Fruit fly (Drosophila melanogaster) whole organism, prepupa: ENCODE data around the gene prtp.

Experiments used
- CG10669 ChIP-seq: fragments of 200-800 bp; sonication (Bioruptor generic); optimal IDR thresholded peaks from 3 replicates; lab custom pipeline; 2018; ENCODE audit warnings: missing biosample characterization, mild to moderate bottlenecking, missing genetic modification characterization, moderate library complexity
- CG11294 ChIP-seq: fragments of 200-800 bp; sonication (Bioruptor generic); IDR thresholded peaks from 2 replicates; pipeline ENCODE4 v1.3.6; 2022; ENCODE audit warnings: missing biosample characterization, missing genetic modification characterization
- CG11762 ChIP-seq: fragments of 200-800 bp; sonication (Bioruptor generic); optimal IDR thresholded peaks from 3 replicates; lab custom pipeline; 2016; ENCODE audit warnings: missing biosample characterization, missing genetic modification characterization; ENCODE audit not compliant: insufficient read depth
- CG11902 ChIP-seq: fragments of 200-800 bp; sonication (Bioruptor generic); optimal IDR thresholded peaks from 3 replicates; lab custom pipeline; 2016; ENCODE audit warnings: missing biosample characterization, missing genetic modification characterization
- CG15336 ChIP-seq: fragments of 200-800 bp; sonication (Bioruptor generic); IDR thresholded peaks from 2 replicates; pipeline ENCODE4 v1.3.6; 2022; ENCODE audit warnings: missing biosample characterization, missing genetic modification characterization
- CG1621 ChIP-seq: fragments of 200-800 bp; sonication (Bioruptor generic); optimal IDR thresholded peaks from 3 replicates; lab custom pipeline; 2018; ENCODE audit warnings: missing biosample characterization, mild to moderate bottlenecking, missing genetic modification characterization
- CG16779 ChIP-seq: fragments of 200-800 bp; sonication (Bioruptor generic); optimal IDR thresholded peaks from 3 replicates; lab custom pipeline; 2017; ENCODE audit warnings: missing biosample characterization, mild to moderate bottlenecking, missing genetic modification characterization
- CG3032 ChIP-seq: fragments of 200-800 bp; optimal IDR thresholded peaks from 2 replicates; lab custom pipeline; 2019; ENCODE audit warnings: missing biosample characterization, mild to moderate bottlenecking, missing genetic modification characterization, moderate library complexity
- CG31627 ChIP-seq: fragments of 200-800 bp; sonication (Bioruptor generic); optimal IDR thresholded peaks from 3 replicates; lab custom pipeline; 2016; ENCODE audit warnings: missing biosample characterization, missing genetic modification characterization
- CG34406 ChIP-seq: fragments of 200-800 bp; sonication (Bioruptor generic); optimal IDR thresholded peaks from 3 replicates; lab custom pipeline; 2016; ENCODE audit warnings: missing biosample characterization, missing genetic modification characterization
- CG3919 ChIP-seq: fragments of 200-800 bp; sonication (Bioruptor generic); optimal IDR thresholded peaks from 3 replicates; lab custom pipeline; 2016; ENCODE audit warnings: missing biosample characterization, missing genetic modification characterization
- CG6276 ChIP-seq: fragments of 200-800 bp; sonication (Bioruptor generic); optimal IDR thresholded peaks from 2 replicates; lab custom pipeline; 2017; ENCODE audit warnings: missing biosample characterization, mild to moderate bottlenecking, missing genetic modification characterization
- CG6808 ChIP-seq: fragments of 200-800 bp; sonication (Bioruptor generic); optimal IDR thresholded peaks from 3 replicates; lab custom pipeline; 2017; ENCODE audit warnings: missing biosample characterization, missing genetic modification characterization, mild to moderate bottlenecking, moderate library complexity, missing genetic modification reagents
- CG8119 ChIP-seq: fragments of 200-800 bp; sonication (Bioruptor generic); IDR thresholded peaks from 3 replicates; pipeline ENCODE4 v1.3.6; 2022; ENCODE audit warnings: missing biosample characterization, missing genetic modification characterization
- CG8319 ChIP-seq: fragments of 200-800 bp; sonication (Bioruptor generic); optimal IDR thresholded peaks from 3 replicates; lab custom pipeline; 2016; ENCODE audit warnings: missing biosample characterization, missing genetic modification characterization
- CG8632 ChIP-seq: fragments of 200-800 bp; sonication (Bioruptor generic); optimal IDR thresholded peaks from 3 replicates; lab custom pipeline; 2016; ENCODE audit warnings: missing biosample characterization, missing genetic modification characterization
- CG9139 ChIP-seq: fragments of 200-800 bp; sonication (Bioruptor generic); optimal IDR thresholded peaks from 3 replicates; lab custom pipeline; 2017; ENCODE audit warnings: missing biosample characterization, mild to moderate bottlenecking, missing genetic modification characterization
- Eip75B ChIP-seq: fragments of 200-800 bp; sonication (Bioruptor generic); optimal IDR thresholded peaks from 3 replicates; lab custom pipeline; 2016; ENCODE audit warnings: missing biosample characterization, missing genetic modification characterization
- Eip78C ChIP-seq: fragments of 200-800 bp; sonication (Bioruptor generic); peaks from one replicate; lab custom pipeline; 2016; ENCODE audit warnings: missing biosample characterization, missing genetic modification characterization
- Eip93F ChIP-seq: fragments of 200-800 bp; sonication (Bioruptor generic); optimal IDR thresholded peaks from 2 replicates; lab custom pipeline; 2016; ENCODE audit warnings: missing biosample characterization, mild to moderate bottlenecking, missing genetic modification characterization
- Ets21C ChIP-seq: fragments of 200-800 bp; sonication (Bioruptor generic); optimal IDR thresholded peaks from 3 replicates; lab custom pipeline; 2016; ENCODE audit warnings: missing biosample characterization, missing genetic modification characterization
- Ets96B ChIP-seq: fragments of 200-800 bp; optimal IDR thresholded peaks from 2 replicates; lab custom pipeline; 2019; ENCODE audit warnings: missing biosample characterization, mild to moderate bottlenecking, missing genetic modification characterization, moderate library complexity
- Gug ChIP-seq: fragments of 200-800 bp; sonication (Bioruptor generic); IDR thresholded peaks from 2 replicates; pipeline ENCODE4 v1.3.6; 2022; ENCODE audit warnings: missing biosample characterization, missing genetic modification characterization
- Hr38 ChIP-seq: sonication (Bioruptor generic); optimal IDR thresholded peaks from 2 replicates; lab custom pipeline; 2016; ENCODE audit warnings: missing biosample characterization, missing genetic modification characterization
- Hr39 ChIP-seq: fragments of 200-800 bp; sonication (Bioruptor generic); optimal IDR thresholded peaks from 2 replicates; lab custom pipeline; 2016; ENCODE audit warnings: missing biosample characterization, missing genetic modification characterization
- Hr4 ChIP-seq: fragments of 200-800 bp; sonication (Bioruptor generic); optimal IDR thresholded peaks from 3 replicates; lab custom pipeline; 2016; ENCODE audit warnings: missing biosample characterization, missing genetic modification characterization
- Met ChIP-seq: fragments of 200-800 bp; sonication (Bioruptor generic); optimal IDR thresholded peaks from 3 replicates; lab custom pipeline; 2016; ENCODE audit warnings: missing biosample characterization, missing genetic modification characterization
- Smox ChIP-seq: fragments of 200-800 bp; sonication (Bioruptor generic); optimal IDR thresholded peaks from 3 replicates; lab custom pipeline; 2016; ENCODE audit warnings: missing biosample characterization, missing genetic modification characterization
- Sox102F ChIP-seq: fragments of 200-800 bp; sonication (Bioruptor generic); optimal IDR thresholded peaks from 2 replicates; lab custom pipeline; 2016; ENCODE audit warnings: missing biosample characterization, mild to moderate bottlenecking, missing genetic modification characterization
- Sox14 ChIP-seq: fragments of 200-800 bp; sonication (Bioruptor generic); optimal IDR thresholded peaks from 3 replicates; lab custom pipeline; 2016; ENCODE audit warnings: missing biosample characterization, missing genetic modification characterization
- Sox15 ChIP-seq: fragments of 200-800 bp; sonication (Bioruptor generic); optimal IDR thresholded peaks from 3 replicates; lab custom pipeline; 2016; ENCODE audit warnings: missing biosample characterization, missing genetic modification characterization
- achi ChIP-seq: fragments of 200-800 bp; sonication (Bioruptor generic); optimal IDR thresholded peaks from 3 replicates; lab custom pipeline; 2016; ENCODE audit warnings: missing biosample characterization, missing genetic modification characterization
- acj6 ChIP-seq: fragments of 200-800 bp; sonication (Bioruptor generic); optimal IDR thresholded peaks from 3 replicates; lab custom pipeline; 2016; ENCODE audit warnings: missing biosample characterization, missing genetic modification characterization
- dac ChIP-seq: fragments of 200-800 bp; sonication (Bioruptor generic); optimal IDR thresholded peaks from 2 replicates; lab custom pipeline; 2017; ENCODE audit warnings: missing biosample characterization, mild to moderate bottlenecking, missing genetic modification characterization
- dsx ChIP-seq: fragments of 200-800 bp; optimal IDR thresholded peaks from 3 replicates; lab custom pipeline; 2019; ENCODE audit warnings: missing biosample characterization, mild to moderate bottlenecking, missing genetic modification characterization, moderate library complexity; ENCODE audit not compliant: poor library complexity, severe bottlenecking
- esn ChIP-seq: fragments of 200-800 bp; sonication (Bioruptor generic); optimal IDR thresholded peaks from 2 replicates; lab custom pipeline; 2016; ENCODE audit warnings: missing biosample characterization, mild to moderate bottlenecking, missing genetic modification characterization, moderate library complexity
- fd59A ChIP-seq: fragments of 200-800 bp; sonication (Bioruptor generic); optimal IDR thresholded peaks from 2 replicates; lab custom pipeline; 2017; ENCODE audit warnings: missing biosample characterization, mild to moderate bottlenecking, missing genetic modification characterization, missing genetic modification reagents
- fd85E ChIP-seq: fragments of 200-800 bp; sonication (Bioruptor generic); optimal IDR thresholded peaks from 3 replicates; lab custom pipeline; 2016; ENCODE audit warnings: missing biosample characterization, missing genetic modification characterization
- fkh ChIP-seq: fragments of 200-800 bp; sonication (Bioruptor generic); optimal IDR thresholded peaks from 3 replicates; lab custom pipeline; 2017; ENCODE audit warnings: missing biosample characterization, mild to moderate bottlenecking, missing genetic modification characterization, moderate library complexity
- lz ChIP-seq: fragments of 200-800 bp; sonication (Bioruptor generic); optimal IDR thresholded peaks from 3 replicates; lab custom pipeline; 2016; ENCODE audit warnings: missing biosample characterization, missing genetic modification characterization
- net ChIP-seq: fragments of 200-800 bp; sonication (Bioruptor generic); optimal IDR thresholded peaks from 3 replicates; lab custom pipeline; 2016; ENCODE audit warnings: missing biosample characterization, missing genetic modification characterization
- pdm3 ChIP-seq: fragments of 200-800 bp; sonication (Bioruptor generic); optimal IDR thresholded peaks from 3 replicates; lab custom pipeline; 2016; ENCODE audit warnings: missing biosample characterization, missing genetic modification characterization
- salr ChIP-seq, 2 experiments: fragments of 200-800 bp; sonication (Bioruptor generic); optimal IDR thresholded peaks; 3 replicates each; lab custom pipeline; 2016 to 2018; ENCODE audit warnings: missing biosample characterization in 2 of 2, missing genetic modification characterization in 2 of 2, mild to moderate bottlenecking in 1 of 2
- spab ChIP-seq: fragments of 200-800 bp; sonication (Bioruptor generic); optimal IDR thresholded peaks from 2 replicates; lab custom pipeline; 2017; ENCODE audit warnings: missing biosample characterization, mild to moderate bottlenecking, missing genetic modification characterization, missing genetic modification reagents
- ss ChIP-seq, 2 experiments: fragments of 200-800 bp; sonication (Bioruptor generic); optimal IDR thresholded peaks; 2 replicates in 1 of 2; 3 replicates in 1 of 2; lab custom pipeline; 2017 to 2018; ENCODE audit warnings: mild to moderate bottlenecking in 2 of 2, missing biosample characterization in 2 of 2, missing genetic modification characterization in 2 of 2, moderate library complexity in 1 of 2
- svp ChIP-seq: fragments of 200-800 bp; sonication (Bioruptor generic); peaks from one replicate; lab custom pipeline; 2016; ENCODE audit warnings: missing biosample characterization, missing genetic modification characterization
- topi ChIP-seq: fragments of 200-800 bp; sonication (Bioruptor generic); optimal IDR thresholded peaks from 3 replicates; lab custom pipeline; 2016; ENCODE audit warnings: missing biosample characterization, missing genetic modification characterization

The prtp gene

dm6 chrX:11715263-11715659 is 1.3 kb upstream of the prtp start, which contains the start of gene Amun (continued):
- TF ChIP-seq salr (GFP tag; optimal IDR thresholded peaks at IDR 0.05; lab: Kevin White, UChicago) (peak in 1 of 2 experiments; percentile 63), CG8319 (GFP tag; lab: Kevin White, UChicago) (no peak), Hr38 (GFP tag; lab: Kevin White, UChicago) (no peak), CG11294 (no peak; the same call in 1 of the 2 replicates), fd85E (GFP tag; lab: Kevin White, UChicago) (no peak), CG8632 (GFP tag; lab: Kevin White, UChicago) (no peak), Ets96B (no peak), esn (GFP tag; lab: Kevin White, UChicago) (peak; percentile 62), CG31627 (GFP tag; lab: Kevin White, UChicago) (peak; percentile 62), svp (GFP tag; lab: Kevin White, UChicago) (peak; percentile 41), Gug (no peak), Met (peak; percentile 40), dsx (GFP tag; lab: Kevin White, UChicago) (peak; percentile 38)

- TF ChIP-seq CG3032 (peak; percentile 92), CG8632 (GFP tag; lab: Kevin White, UChicago) (peak; percentile 91), CG34406 (GFP tag; lab: Kevin White, UChicago) (peak; percentile 92), Sox102F (GFP tag; lab: Kevin White, UChicago) (peak; percentile 92), Smox (GFP tag; lab: Kevin White, UChicago) (peak; percentile 89), lz (peak; percentile 90), CG9139 (peak; percentile 84), CG31627 (GFP tag; lab: Kevin White, UChicago) (peak; percentile 88), fkh (GFP tag; lab: Kevin White, UChicago) (peak; percentile 37), Sox14 (GFP tag; lab: Kevin White, UChicago) (peak; percentile 93), svp (GFP tag; lab: Kevin White, UChicago) (peak; percentile 95), Eip75B (GFP tag; lab: Kevin White, UChicago) (peak; percentile 89), spab (peak; percentile 86), CG8119 (GFP tag; lab: Robert Waterston, UW) (peak; percentile 93), Hr39 (peak; percentile 90), Hr4 (GFP tag; lab: Kevin White, UChicago) (peak; percentile 87), Eip93F (peak; percentile 77), CG11902 (GFP tag; lab: Kevin White, UChicago) (peak; percentile 85), CG3919 (GFP tag; lab: Kevin White, UChicago) (peak; percentile 89), CG15336 (peak; percentile 91), achi (GFP tag; lab: Kevin White, UChicago) (peak; percentile 82), ss (GFP tag; optimal IDR thresholded peaks at IDR 0.05; lab: Kevin White, UChicago) (peak; percentile 88 to 95), CG16779 (peak; percentile 81), Met (peak; percentile 91), Ets96B (peak; percentile 93), Sox15 (GFP tag; lab: Kevin White, UChicago) (peak; percentile 84), acj6 (peak; percentile 87), pdm3 (GFP tag; lab: Kevin White, UChicago) (peak; percentile 89), fd59A (GFP tag; lab: Kevin White, UChicago) (peak; percentile 86), net (GFP tag; lab: Kevin White, UChicago) (peak; percentile 92), dac (peak; percentile 73), CG6808 (peak; percentile 91), topi (peak; percentile 93), Eip78C (GFP tag; lab: Kevin White, UChicago) (peak; percentile 99), CG8319 (GFP tag; lab: Kevin White, UChicago) (peak; percentile 81), CG10669 (GFP tag; lab: Kevin White, UChicago) (peak; percentile 94), CG11294 (peak; percentile 67), Gug (peak; percentile 81), Ets21C (peak; percentile 86), CG11762 (GFP tag; lab: Kevin White, UChicago) (peak; percentile 82), salr (GFP tag; optimal IDR thresholded peaks at IDR 0.05; lab: Kevin White, UChicago) (peak; percentile 74), CG1621 (tag; lab: Kevin White, UChicago) (peak; percentile 80), CG6276 (GFP tag; lab: Kevin White, UChicago) (peak; percentile 93)
Observed at dm6 chrX:11715937-11716730, 422 bp upstream of the prtp start.
